Fruit fly (Drosophila melanogaster): ENCODE data around the gene NimA.

- TF ChIP-seq CG8478 (optimal IDR thresholded peaks at IDR 0.05): no peak
- TF ChIP-seq CTCF (optimal IDR thresholded peaks at IDR 0.05): no peak
Measured at dm6 chr2L:13966732-13967316, 9.5 kb downstream of the NimA start, which contains the start of gene NimB2.

All from S2 (cell line).